Worm (Caenorhabditis elegans) whole organism, L1 larva: ENCODE data around the gene C54D10.9.
A peak's percentile ranks its signal among the peaks of the same experiment; 100 is the strongest.

Experiments
- C04F5.9 ChIP-seq: sonication (generic microtip); optimal IDR thresholded peaks from 2 replicates; lab custom pipeline; 2016; ENCODE audit warnings: missing genetic modification characterization, missing compliant biosample characterization
- C16A3.4 ChIP-seq: fragments of 150-350 bp; optimal IDR thresholded peaks from 2 replicates; lab custom pipeline; 2014; ENCODE audit warnings: missing biosample characterization, missing genetic modification characterization
- C34B4.2 ChIP-seq: sonication (generic microtip); optimal IDR thresholded peaks from 2 replicates; lab custom pipeline; 2017; ENCODE audit warnings: mild to moderate bottlenecking, missing genetic modification characterization, missing compliant biosample characterization
- F16B12.6 ChIP-seq: fragments of 150-350 bp; optimal IDR thresholded peaks from 2 replicates; lab custom pipeline; 2014; ENCODE audit warnings: missing biosample characterization, missing genetic modification characterization
- Y116A8C.19 ChIP-seq: sonication (generic microtip); optimal IDR thresholded peaks from 2 replicates; lab custom pipeline; 2016; ENCODE audit warnings: missing compliant biosample characterization, missing genetic modification characterization, borderline replicate concordance
- alr-1 ChIP-seq: fragments of 200-800 bp; sonication (Bioruptor generic); optimal IDR thresholded peaks from 2 replicates; lab custom pipeline; 2018; ENCODE audit warnings: borderline replicate concordance, mild to moderate bottlenecking, missing genetic modification characterization, missing compliant biosample characterization
- ama-1 ChIP-seq: fragments of 150-350 bp; optimal IDR thresholded peaks from 2 replicates; lab custom pipeline; 2014
- ceh-63 ChIP-seq: fragments of 200-800 bp; sonication (Bioruptor generic); optimal IDR thresholded peaks from 2 replicates; lab custom pipeline; 2018; ENCODE audit warnings: mild to moderate bottlenecking, missing genetic modification characterization, missing compliant biosample characterization
- ceh-82 ChIP-seq, 3 experiments: fragments of 150-350 bp in 1 of 3; sonication (generic microtip) in 2 of 3; optimal IDR thresholded peaks; 2 replicates each; lab custom pipeline; 2014 to 2017; ENCODE audit warnings: missing biosample characterization in 3 of 3, missing genetic modification characterization in 3 of 3
- ceh-88 ChIP-seq: fragments of 200-800 bp; sonication (Bioruptor generic); IDR thresholded peaks from 2 replicates; pipeline ENCODE4 v1.3.6; 2022; ENCODE audit warnings: missing genetic modification characterization, missing compliant biosample characterization
- ces-1 ChIP-seq: fragments of 150-350 bp; optimal IDR thresholded peaks from 2 replicates; lab custom pipeline; 2014; ENCODE audit warnings: missing biosample characterization, missing genetic modification reagents, missing genetic modification characterization
- efl-1 ChIP-seq, 4 experiments: fragments of 150-350 bp; optimal IDR thresholded peaks in 3 of 4; peaks in 1 of 4; 1 replicate in 1 of 4; 2 replicates in 3 of 4; lab custom pipeline; 2014; ENCODE audit warnings: missing biosample characterization in 2 of 4, missing genetic modification characterization in 2 of 4, missing genetic modification reagents in 2 of 4
- efl-3 ChIP-seq: fragments of 200-800 bp; sonication (Bioruptor generic); optimal IDR thresholded peaks from 2 replicates; lab custom pipeline; 2018; ENCODE audit warnings: mild to moderate bottlenecking, missing genetic modification characterization, missing compliant biosample characterization
- egl-13 ChIP-seq: sonication (generic microtip); optimal IDR thresholded peaks from 2 replicates; lab custom pipeline; 2016; ENCODE audit warnings: missing genotype, missing genetic modification reagents, missing genetic modification characterization, missing compliant biosample characterization
- elt-3 ChIP-seq, 6 experiments: fragments of 150-350 bp in 1 of 6; sonication (generic microtip); optimal IDR thresholded peaks; 2 replicates each; lab custom pipeline; 2017 to 2018; ENCODE audit warnings: missing biosample characterization in 6 of 6, missing genetic modification characterization in 6 of 6, inconsistent platforms in 1 of 6
- ets-5 ChIP-seq: fragments of 200-800 bp; sonication (Bioruptor generic); IDR thresholded peaks from 2 replicates; pipeline ENCODE4 v1.3.6; 2022; ENCODE audit warnings: missing genetic modification characterization, missing compliant biosample characterization
- fkh-10 ChIP-seq: sonication (generic microtip); optimal IDR thresholded peaks from 2 replicates; lab custom pipeline; 2017; ENCODE audit warnings: missing biosample characterization, missing genetic modification reagents, missing genetic modification characterization
- fkh-8 ChIP-seq: sonication (generic microtip); optimal IDR thresholded peaks from 2 replicates; lab custom pipeline; 2016; ENCODE audit warnings: mild to moderate bottlenecking, missing genetic modification characterization, missing compliant biosample characterization
- irx-1 ChIP-seq: sonication (generic microtip); optimal IDR thresholded peaks from 2 replicates; lab custom pipeline; 2016; ENCODE audit warnings: missing genetic modification characterization, missing compliant biosample characterization
- isw-1 ChIP-seq: fragments of 200-800 bp; sonication (Bioruptor generic); IDR thresholded peaks from 2 replicates; pipeline ENCODE4 v1.3.6; 2022; ENCODE audit warnings: missing genetic modification characterization, missing compliant biosample characterization
- jun-1 ChIP-seq: fragments of 150-350 bp; optimal IDR thresholded peaks from 2 replicates; lab custom pipeline; 2014; ENCODE audit warnings: missing biosample characterization, missing genetic modification reagents, missing genetic modification characterization
- lin-15B ChIP-seq: fragments of 150-350 bp; sonication (generic microtip); optimal IDR thresholded peaks from 3 replicates; lab custom pipeline; 2014; ENCODE audit warnings: missing biosample characterization, missing genetic modification characterization
- lin-35 ChIP-seq, 2 experiments: fragments of 150-350 bp; optimal IDR thresholded peaks; 2 replicates each; lab custom pipeline; 2014; ENCODE audit warnings: missing biosample characterization in 2 of 2, missing genetic modification characterization in 2 of 2, missing genetic modification reagents in 2 of 2
- lin-39 ChIP-seq: fragments of 150-350 bp; optimal IDR thresholded peaks from 2 replicates; lab custom pipeline; 2014; ENCODE audit warnings: missing biosample characterization, missing genetic modification reagents, missing genetic modification characterization
- lir-3 ChIP-seq: sonication (generic microtip); optimal IDR thresholded peaks from 2 replicates; lab custom pipeline; 2016; ENCODE audit warnings: mild to moderate bottlenecking, missing genetic modification characterization, moderate library complexity, missing compliant biosample characterization; ENCODE audit not compliant: poor library complexity
- lsy-2 ChIP-seq, 2 experiments: fragments of 150-350 bp; optimal IDR thresholded peaks; 2 replicates each; lab custom pipeline; 2014; ENCODE audit warnings: missing biosample characterization in 2 of 2, missing genetic modification characterization in 2 of 2
- mdl-1 ChIP-seq, 2 experiments: fragments of 150-350 bp; optimal IDR thresholded peaks; 2 replicates each; lab custom pipeline; 2014 to 2017; ENCODE audit warnings: missing biosample characterization in 2 of 2, missing genetic modification characterization in 2 of 2, inconsistent platforms in 1 of 2
- mef-2 ChIP-seq: fragments of 150-350 bp; optimal IDR thresholded peaks from 2 replicates; lab custom pipeline; 2014; ENCODE audit warnings: missing biosample characterization, missing genetic modification characterization
- mep-1 ChIP-seq: fragments of 150-350 bp; optimal IDR thresholded peaks from 2 replicates; lab custom pipeline; 2014; ENCODE audit warnings: missing biosample characterization, missing genetic modification characterization
- nhr-12 ChIP-seq: sonication (generic microtip); optimal IDR thresholded peaks from 2 replicates; lab custom pipeline; 2017; ENCODE audit warnings: missing biosample characterization, missing genetic modification characterization
- nhr-20 ChIP-seq: sonication (generic microtip); optimal IDR thresholded peaks from 2 replicates; lab custom pipeline; 2016; ENCODE audit warnings: mild to moderate bottlenecking, missing genetic modification characterization, missing compliant biosample characterization
- nhr-47 ChIP-seq: sonication (generic microtip); optimal IDR thresholded peaks from 2 replicates; lab custom pipeline; 2016; ENCODE audit warnings: mild to moderate bottlenecking, missing genetic modification characterization, moderate library complexity, missing compliant biosample characterization
- nhr-76 ChIP-seq: sonication (generic microtip); optimal IDR thresholded peaks from 2 replicates; lab custom pipeline; 2017; ENCODE audit warnings: missing biosample characterization, missing genetic modification characterization
- nhr-77 ChIP-seq: fragments of 150-350 bp; optimal IDR thresholded peaks from 2 replicates; lab custom pipeline; 2014; ENCODE audit warnings: missing biosample characterization, missing genetic modification characterization
- nhr-84 ChIP-seq: sonication (generic microtip); optimal IDR thresholded peaks from 2 replicates; lab custom pipeline; 2017; ENCODE audit warnings: missing biosample characterization, missing genetic modification characterization
- nhr-85 ChIP-seq: sonication (generic microtip); peaks from one replicate; lab custom pipeline; 2016; ENCODE audit warnings: missing genetic modification characterization, inconsistent platforms, missing compliant biosample characterization
- nhr-90 ChIP-seq: sonication (generic microtip); optimal IDR thresholded peaks from 2 replicates; lab custom pipeline; 2016; ENCODE audit warnings: mild to moderate bottlenecking, missing genetic modification characterization, missing compliant biosample characterization; ENCODE audit not compliant: poor library complexity
- pag-3 ChIP-seq: sonication (generic microtip); optimal IDR thresholded peaks from 2 replicates; lab custom pipeline; 2017; ENCODE audit warnings: missing genetic modification characterization, mild to moderate bottlenecking, missing compliant biosample characterization, antibody characterized with exemption, borderline replicate concordance; ENCODE audit not compliant: insufficient read depth
- rnt-1 ChIP-seq: sonication (generic microtip); optimal IDR thresholded peaks from 2 replicates; lab custom pipeline; 2016; ENCODE audit warnings: mild to moderate bottlenecking, missing genetic modification characterization, moderate library complexity, missing compliant biosample characterization
- sox-4 ChIP-seq: sonication (generic microtip); optimal IDR thresholded peaks from 2 replicates; lab custom pipeline; 2016; ENCODE audit warnings: missing genetic modification characterization, missing compliant biosample characterization
- sptf-1 ChIP-seq: fragments of 150-350 bp; optimal IDR thresholded peaks from 2 replicates; lab custom pipeline; 2014; ENCODE audit warnings: missing biosample characterization, missing genetic modification characterization
- tbx-2 ChIP-seq: sonication (generic microtip); optimal IDR thresholded peaks from 2 replicates; lab custom pipeline; 2016; ENCODE audit warnings: missing genetic modification characterization, missing compliant biosample characterization
- tlp-1 ChIP-seq: fragments of 150-350 bp; optimal IDR thresholded peaks from 2 replicates; lab custom pipeline; 2014; ENCODE audit warnings: missing biosample characterization, missing genetic modification characterization
- unc-130 ChIP-seq: fragments of 150-350 bp; optimal IDR thresholded peaks from 2 replicates; lab custom pipeline; 2017; ENCODE audit warnings: missing biosample characterization, missing genetic modification characterization, inconsistent platforms
- unc-30 ChIP-seq: sonication (generic microtip); optimal IDR thresholded peaks from 2 replicates; lab custom pipeline; 2017; ENCODE audit warnings: missing biosample characterization, missing genetic modification characterization
- zip-4 ChIP-seq: fragments of 200-800 bp; sonication (Bioruptor generic); optimal IDR thresholded peaks from 2 replicates; lab custom pipeline; 2018; ENCODE audit warnings: mild to moderate bottlenecking, missing genetic modification characterization, moderate library complexity, missing compliant biosample characterization
- ztf-11 ChIP-seq, 2 experiments: sonication (generic microtip); optimal IDR thresholded peaks; 2 replicates each; lab custom pipeline; 2016 to 2017; ENCODE audit warnings: missing genetic modification characterization in 2 of 2, missing biosample characterization in 1 of 2, missing compliant biosample characterization in 1 of 2

Gene C54D10.9

ce11 chrV:12411909-12412308, 35.0 kb upstream of the C54D10.9 start, which contains the start of gene cdr-7 (continued):
- no peak for TF ChIP-seq Y116A8C.19 (tag; lab: Kevin White, UChicago)
- peak; percentile 86 for TF ChIP-seq nhr-85 (tag; lab: Kevin White, UChicago)
- no peak for TF ChIP-seq fkh-10 (GFP tag; lab: Kevin White, UChicago)
- TF ChIP-seq elt-3 (tag; optimal IDR thresholded peaks at IDR 0.05; lab: Kevin White, UChicago) = peak in 3 of 6 experiments; percentile 7 to 80 (median 67)
- TF ChIP-seq, all 84 proteins: peak for 4

- TF ChIP-seq tlp-1 (no peak), efl-3 (GFP tag; lab: Kevin White, UChicago) (no peak), fkh-8 (no peak), efl-1 (optimal IDR thresholded peaks at IDR 0.05; lab: Kevin White, UChicago) (no peak), efl-1 (GFP tag; optimal IDR thresholded peaks at IDR 0.05 in 1 of 2; lab: Kevin White, UChicago) (peak in 1 of 2 experiments; percentile 87)
These were observed 34.6 kb upstream of the C54D10.9 start for ce11 chrV:12412321-12412720.

ce11 chrV:12413651-12414114, 33.3 kb upstream of the C54D10.9 start, which contains the start of gene cdr-6:
Gene cdr-6, minus strand, starts transcription at chrV:12413701.
- TF ChIP-seq ets-5 (GFP tag; lab: Robert Waterston, UW) (no peak), tbx-2 (no peak), fkh-8 (no peak), efl-1 (optimal IDR thresholded peaks at IDR 0.05; lab: Kevin White, UChicago) (peak in 1 of 2 experiments; percentile 13), efl-1 (GFP tag; optimal IDR thresholded peaks at IDR 0.05 in 1 of 2; lab: Kevin White, UChicago) (no peak), alr-1 (no peak), ceh-88 (GFP tag; lab: Robert Waterston, UW) (no peak), C34B4.2 (no peak), egl-13 (tag; lab: Kevin White, UChicago) (no peak), nhr-77 (tag; lab: Kevin White, UChicago) (no peak), unc-130 (no peak), mdl-1 (tag; optimal IDR thresholded peaks at IDR 0.05; lab: Kevin White, UChicago) (no peak), nhr-20 (peak; percentile 72), C04F5.9 (tag; lab: Kevin White, UChicago) (no peak), lin-35 (GFP tag; optimal IDR thresholded peaks at IDR 0.05; lab: Kevin White, UChicago) (peak in 1 of 2 experiments; percentile 6), nhr-12 (tag; lab: Kevin White, UChicago) (no peak), lin-39 (tag; lab: Kevin White, UChicago) (no peak), lin-15B (no peak), lir-3 (no peak), nhr-76 (tag; lab: Kevin White, UChicago) (no peak), isw-1 (no peak), sptf-1 (tag; lab: Kevin White, UChicago) (no peak), lsy-2 (tag; optimal IDR thresholded peaks at IDR 0.05; lab: Kevin White, UChicago) (no peak), ztf-11 (tag; optimal IDR thresholded peaks at IDR 0.05; lab: Kevin White, UChicago) (no peak), nhr-47 (tag; lab: Kevin White, UChicago) (no peak), pag-3 (tag; lab: Kevin White, UChicago) (no peak), ama-1 (lab: Kevin White, UChicago) (no peak), jun-1 (tag; lab: Kevin White, UChicago) (no peak), rnt-1 (no peak), unc-30 (no peak), sox-4 (tag; lab: Kevin White, UChicago) (no peak), zip-4 (GFP tag; lab: Kevin White, UChicago) (no peak), nhr-85 (tag; lab: Kevin White, UChicago) (no peak), mep-1 (peak; percentile 5), irx-1 (tag; lab: Kevin White, UChicago) (no peak), ceh-82 (tag; optimal IDR thresholded peaks at IDR 0.05; lab: Kevin White, UChicago) (no peak), efl-3 (GFP tag; lab: Kevin White, UChicago) (no peak), ces-1 (GFP tag; lab: Kevin White, UChicago) (no peak), C16A3.4 (tag; lab: Kevin White, UChicago) (no peak), nhr-84 (tag; lab: Kevin White, UChicago) (no peak), fkh-10 (GFP tag; lab: Kevin White, UChicago) (no peak), tlp-1 (no peak), ceh-63 (GFP tag; lab: Kevin White, UChicago) (no peak), F16B12.6 (no peak), nhr-90 (tag; lab: Kevin White, UChicago) (no peak), mef-2 (tag; lab: Kevin White, UChicago) (no peak)
